Worm (Caenorhabditis elegans) whole organism, L2 larva: ENCODE results near the gene str-185.

Source experiments
- nhr-12 ChIP-seq: fragments of 150-350 bp; optimal IDR thresholded peaks from 2 replicates; lab custom pipeline; 2014; ENCODE audit warnings: missing biosample characterization, missing genetic modification characterization
- sma-3 ChIP-seq: sonication (generic microtip); optimal IDR thresholded peaks from 2 replicates; lab custom pipeline; 2016; ENCODE audit warnings: missing genetic modification reagents, missing genetic modification characterization, missing compliant biosample characterization
- snpc-4 ChIP-seq: fragments of 150-350 bp; optimal IDR thresholded peaks from 2 replicates; lab custom pipeline; 2014; ENCODE audit warnings: missing biosample characterization, missing genetic modification characterization
- unc-39 ChIP-seq: fragments of 150-350 bp; optimal IDR thresholded peaks from 2 replicates; lab custom pipeline; 2014; ENCODE audit warnings: missing biosample characterization, missing genetic modification characterization

DNA sequence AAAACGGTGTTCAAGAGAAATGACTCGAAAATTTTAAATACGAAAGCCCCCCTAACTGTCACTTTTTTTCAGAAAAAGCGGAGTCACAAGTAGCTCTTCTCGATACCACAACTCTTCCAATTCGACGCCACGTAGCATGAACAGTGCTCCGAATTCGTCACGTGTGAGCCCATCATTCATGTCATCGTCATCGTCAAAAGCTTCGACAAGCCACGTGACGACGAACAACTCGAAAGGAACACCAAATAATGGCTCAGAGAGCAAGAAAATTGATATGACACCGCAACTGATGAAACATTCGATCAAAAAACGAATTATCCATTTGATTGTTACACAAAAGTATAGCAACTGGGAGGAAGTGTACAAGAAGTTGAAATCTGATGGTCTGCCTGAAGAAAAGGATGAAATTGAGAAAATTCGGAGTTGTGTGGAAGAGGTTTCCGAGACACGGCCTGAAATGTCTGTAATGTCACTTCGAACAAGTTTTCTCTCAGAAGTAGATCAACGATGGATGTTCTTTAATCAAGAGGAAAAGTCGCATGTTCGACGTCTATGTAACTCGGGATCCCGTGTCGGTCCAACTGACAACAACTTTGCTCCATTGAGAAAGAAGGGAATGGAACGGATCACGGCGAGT, 18.4 kb downstream of the str-185 start:
- TF ChIP-seq snpc-4 (tag; lab: Kevin White, UChicago) (no peak), sma-3 (GFP tag; lab: Kevin White, UChicago) (no peak), unc-39 (no peak), nhr-12 (tag; lab: Kevin White, UChicago) (no peak)
